Fruit fly (Drosophila melanogaster): ENCODE measurements around the gene CG3021.

CG3021 gene

DNA sequence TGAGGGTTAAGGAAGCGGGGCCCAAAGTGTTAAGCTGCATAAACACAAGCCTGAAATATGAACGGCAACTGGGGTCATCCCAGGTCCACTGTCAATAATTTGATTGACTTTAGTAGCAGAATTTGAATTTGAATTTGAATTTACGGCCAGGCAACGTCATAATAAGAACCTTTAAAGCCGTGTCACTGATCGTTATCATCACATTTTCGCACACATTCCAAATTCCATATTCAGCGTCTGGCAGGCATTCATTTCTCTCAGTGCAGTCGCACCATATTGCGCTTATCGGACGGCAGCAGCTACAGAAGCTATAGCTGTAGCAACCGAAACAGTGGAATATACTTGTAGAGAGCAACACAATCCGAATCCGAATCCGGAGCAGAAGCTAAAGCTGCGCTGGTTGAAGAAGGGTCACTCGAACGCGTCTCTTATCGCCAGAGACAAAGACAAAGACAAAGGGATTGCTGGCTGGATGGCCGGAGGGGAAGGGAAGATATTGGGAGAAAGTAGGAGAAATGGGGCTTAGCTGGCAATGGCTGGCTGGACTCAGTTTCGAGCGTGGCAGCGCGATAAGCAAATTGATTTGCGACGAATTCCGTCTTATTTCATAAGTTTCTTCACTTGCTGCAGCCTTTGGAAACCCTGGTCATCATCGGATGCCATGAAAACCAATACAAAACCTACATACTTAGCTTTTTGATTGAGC lies 26.2 kb downstream of the CG3021 start:
- TF ChIP-seq fd59A (GFP tag; optimal IDR thresholded peaks at IDR 0.05): peak; percentile 41
- peak; percentile 79 for TF ChIP-seq esn (GFP tag; optimal IDR thresholded peaks at IDR 0.05)
- TF ChIP-seq Met (GFP tag; optimal IDR thresholded peaks at IDR 0.05): peak; percentile 78
- TF ChIP-seq CG6854 (GFP tag; optimal IDR thresholded peaks at IDR 0.05): no peak
- TF ChIP-seq fkh (GFP tag; optimal IDR thresholded peaks at IDR 0.05): no peak
- peak; percentile 70 for TF ChIP-seq CG10631 (GFP tag; optimal IDR thresholded peaks at IDR 0.05)
- peak; percentile 78 for TF ChIP-seq CG6163 (GFP tag; IDR thresholded peaks at IDR 0.05)
- TF ChIP-seq CG3919 (GFP tag; optimal IDR thresholded peaks at IDR 0.05): peak; percentile 70
- TF ChIP-seq dac (GFP tag; optimal IDR thresholded peaks at IDR 0.05): no peak
- peak; percentile 49; the same call in 1 of the 3 replicates for TF ChIP-seq CG8119 (GFP tag; IDR thresholded peaks at IDR 0.05)
- peak; percentile 63 for TF ChIP-seq CG6808 (GFP tag; optimal IDR thresholded peaks at IDR 0.05)
- TF ChIP-seq CG31627 (GFP tag; optimal IDR thresholded peaks at IDR 0.05): peak; percentile 78
- no peak for TF ChIP-seq Lpt (GFP tag; optimal IDR thresholded peaks at IDR 0.05)
- TF ChIP-seq CG11902 (GFP tag; optimal IDR thresholded peaks at IDR 0.05): peak; percentile 64
- TF ChIP-seq eg (GFP tag; IDR thresholded peaks at IDR 0.05): peak; percentile 66; the same call in 2 of the 3 replicates
- TF ChIP-seq OdsH (GFP tag; optimal IDR thresholded peaks at IDR 0.05): peak; percentile 72
- peak; percentile 70 for TF ChIP-seq cyc (GFP tag; optimal IDR thresholded peaks at IDR 0.05)
- peak; percentile 95 for TF ChIP-seq svp (GFP tag)
- peak; percentile 74 for TF ChIP-seq CG6792 (GFP tag; optimal IDR thresholded peaks at IDR 0.05)
- TF ChIP-seq CG8319 (GFP tag; optimal IDR thresholded peaks at IDR 0.05): peak; percentile 63
- TF ChIP-seq CG15336 (GFP tag; IDR thresholded peaks at IDR 0.05): peak; percentile 55; the same call in 1 of the 2 replicates
- peak; percentile 34 to 60 for TF ChIP-seq ss (GFP tag; optimal IDR thresholded peaks at IDR 0.05)
- peak; percentile 72 for TF ChIP-seq acj6 (GFP tag; optimal IDR thresholded peaks at IDR 0.05)
- TF ChIP-seq achi (GFP tag; optimal IDR thresholded peaks at IDR 0.05): peak; percentile 64
- TF ChIP-seq Hr39 (GFP tag; optimal IDR thresholded peaks at IDR 0.05): peak; percentile 77
- peak; percentile 56 for TF ChIP-seq CG3032 (tag; optimal IDR thresholded peaks at IDR 0.05)
- 0 out of 2 replicates have a peak, but pooled peaks have one; percentile 19 for TF ChIP-seq CG11294 (GFP tag; IDR thresholded peaks at IDR 0.05)
- no peak for TF ChIP-seq fd85E (GFP tag; optimal IDR thresholded peaks at IDR 0.05)
- peak; percentile 77 for TF ChIP-seq topi (GFP tag; optimal IDR thresholded peaks at IDR 0.05)
- peak; percentile 70 for TF ChIP-seq pdm3 (GFP tag; optimal IDR thresholded peaks at IDR 0.05)
- peak; percentile 81 for TF ChIP-seq lz (GFP tag; optimal IDR thresholded peaks at IDR 0.05)
- peak; percentile 59 for TF ChIP-seq CG7368 (GFP tag; optimal IDR thresholded peaks at IDR 0.05)
- TF ChIP-seq CG8632 (GFP tag; optimal IDR thresholded peaks at IDR 0.05): peak; percentile 64
- TF ChIP-seq CG9139 (GFP tag; optimal IDR thresholded peaks at IDR 0.05): peak; percentile 40
- TF ChIP-seq Eip93F (GFP tag; optimal IDR thresholded peaks at IDR 0.05): no peak
- TF ChIP-seq salr (GFP tag; optimal IDR thresholded peaks at IDR 0.05): peak; percentile 16 to 46
- TF ChIP-seq Gug (GFP tag; IDR thresholded peaks at IDR 0.05): no peak
- TF ChIP-seq CG11762 (GFP tag; optimal IDR thresholded peaks at IDR 0.05; ENCODE audit: insufficient read depth): peak; percentile 14
- TF ChIP-seq Ets21C (GFP tag; optimal IDR thresholded peaks at IDR 0.05): peak; percentile 58
- peak; percentile 34 for TF ChIP-seq dsx (GFP tag; optimal IDR thresholded peaks at IDR 0.05; ENCODE audit: poor library complexity, severe bottlenecking)
- peak; percentile 91 for TF ChIP-seq Eip78C (GFP tag)
- no peak for TF ChIP-seq Hr38 (GFP tag; optimal IDR thresholded peaks at IDR 0.05)
- peak; percentile 45 for TF ChIP-seq CG6276 (GFP tag; optimal IDR thresholded peaks at IDR 0.05)
- peak; percentile 50 for TF ChIP-seq spab (GFP tag; optimal IDR thresholded peaks at IDR 0.05)
- peak; percentile 77 for TF ChIP-seq CG34406 (GFP tag; optimal IDR thresholded peaks at IDR 0.05)
- peak; percentile 12 for TF ChIP-seq Blimp-1 (GFP tag; optimal IDR thresholded peaks at IDR 0.05)
- TF ChIP-seq CG32006 (GFP tag; optimal IDR thresholded peaks at IDR 0.05): peak; percentile 66
- peak; percentile 70 for TF ChIP-seq Sox102F (GFP tag; optimal IDR thresholded peaks at IDR 0.05)
- peak; percentile 66 for TF ChIP-seq net (GFP tag; optimal IDR thresholded peaks at IDR 0.05)
- peak; percentile 66 for TF ChIP-seq Eip75B (GFP tag; optimal IDR thresholded peaks at IDR 0.05)
- peak; percentile 68 for TF ChIP-seq Smox (GFP tag; optimal IDR thresholded peaks at IDR 0.05)
